Worm (Caenorhabditis elegans): ENCODE measurements around the gene alh-8.

The alh-8 gene

ce11 chrII:11748494-11748893 is 19.6 kb downstream of the alh-8 start, which contains the start of the genes F44E5.17 and gpb-1:
Gene F44E5.17 (minus strand): TSS chrII:11748594.
Gene gpb-1 (minus strand): TSS chrII:11748611.
- TF ChIP-seq efl-1 (optimal IDR thresholded peaks at IDR 0.05) (no peak), efl-1 (GFP tag; optimal IDR thresholded peaks at IDR 0.05 in 1 of 2) (peak in 1 of 2 experiments; percentile 27), blmp-1 (tag; optimal IDR thresholded peaks at IDR 0.05) (peak; percentile 46), grh-1 (GFP tag; IDR thresholded peaks at IDR 0.05) (no peak), nhr-237 (tag; optimal IDR thresholded peaks at IDR 0.05) (no peak)

ce11 chrII:11749490-11750172 is 20.8 kb downstream of the alh-8 start:
- TF ChIP-seq pax-3 (tag; optimal IDR thresholded peaks at IDR 0.05) (peak; percentile 59), ztf-11 (tag; optimal IDR thresholded peaks at IDR 0.05) (peak in 1 of 2 experiments; percentile 78), ceh-8 (GFP tag; optimal IDR thresholded peaks at IDR 0.05) (peak; percentile 56), efl-3 (GFP tag; optimal IDR thresholded peaks at IDR 0.05) (no peak), nhr-77 (tag; optimal IDR thresholded peaks at IDR 0.05) (peak; percentile 89), nhr-84 (tag; optimal IDR thresholded peaks at IDR 0.05) (no peak), dsc-1 (tag; optimal IDR thresholded peaks at IDR 0.05) (peak; percentile 70), ceh-90 (tag; optimal IDR thresholded peaks at IDR 0.05) (no peak), blmp-1 (tag; optimal IDR thresholded peaks at IDR 0.05) (peak; percentile 38), grh-1 (GFP tag; IDR thresholded peaks at IDR 0.05) (no peak), nhr-85 (tag) (peak; percentile 82), hpl-2 (GFP tag; optimal IDR thresholded peaks at IDR 0.05) (no peak), ceh-88 (GFP tag; IDR thresholded peaks at IDR 0.05) (peak; percentile 63; the same call in 1 of the 2 replicates), ztf-4 (tag; optimal IDR thresholded peaks at IDR 0.05) (peak; percentile 92), nhr-47 (tag; optimal IDR thresholded peaks at IDR 0.05) (peak; percentile 90), sup-37 (GFP tag; optimal IDR thresholded peaks at IDR 0.05) (no peak), elt-2 (tag; optimal IDR thresholded peaks at IDR 0.05) (peak; percentile 53), egl-27 (tag; optimal IDR thresholded peaks at IDR 0.05) (peak; percentile 49 to 64), nhr-90 (tag; optimal IDR thresholded peaks at IDR 0.05; ENCODE audit: poor library complexity) (peak; percentile 56), jun-1 (tag; optimal IDR thresholded peaks at IDR 0.05) (peak; percentile 69), efl-1 (optimal IDR thresholded peaks at IDR 0.05) (peak; percentile 64 to 80), efl-1 (GFP tag; optimal IDR thresholded peaks at IDR 0.05 in 1 of 2) (peak; percentile 8 to 94), lin-35 (GFP tag; optimal IDR thresholded peaks at IDR 0.05) (peak; percentile 54 to 59), zag-1 (tag; optimal IDR thresholded peaks at IDR 0.05) (no peak), pqm-1 (tag; optimal IDR thresholded peaks at IDR 0.05) (no peak), fkh-4 (tag; optimal IDR thresholded peaks at IDR 0.05; ENCODE audit: borderline replicate concordance) (peak; percentile 19), hlh-4 (tag; optimal IDR thresholded peaks at IDR 0.05) (no peak), ceh-63 (GFP tag; optimal IDR thresholded peaks at IDR 0.05) (no peak), unc-62 (GFP tag; optimal IDR thresholded peaks at IDR 0.05) (no peak), mef-2 (tag; optimal IDR thresholded peaks at IDR 0.05) (peak; percentile 6), egl-13 (tag; optimal IDR thresholded peaks at IDR 0.05) (peak; percentile 78), aha-1 (tag; optimal IDR thresholded peaks at IDR 0.05) (no peak), sptf-1 (tag; optimal IDR thresholded peaks at IDR 0.05) (no peak), snpc-4 (tag; optimal IDR thresholded peaks at IDR 0.05) (peak; percentile 53), fkh-8 (tag; optimal IDR thresholded peaks at IDR 0.05) (peak; percentile 91), lin-13 (GFP tag; optimal IDR thresholded peaks at IDR 0.05) (peak; percentile 59), mdl-1 (tag; optimal IDR thresholded peaks at IDR 0.05) (peak in 1 of 2 experiments; percentile 54), lsy-2 (tag; optimal IDR thresholded peaks at IDR 0.05) (peak; percentile 73 to 80), hlh-17 (GFP tag; optimal IDR thresholded peaks at IDR 0.05; ENCODE audit: borderline replicate concordance) (no peak), irx-1 (tag; optimal IDR thresholded peaks at IDR 0.05) (peak; percentile 86), rnt-1 (tag; optimal IDR thresholded peaks at IDR 0.05) (peak; percentile 45), nhr-19 (GFP tag; conservative IDR thresholded peaks at IDR 0.05) (peak; percentile 67; the same call in 1 of the 2 replicates), ama-1 (optimal IDR thresholded peaks at IDR 0.05) (peak; percentile 39), dpl-1 (GFP tag; optimal IDR thresholded peaks at IDR 0.05) (peak; percentile 17 to 41 (median 40)), alr-1 (tag; optimal IDR thresholded peaks at IDR 0.05; ENCODE audit: borderline replicate concordance) (no peak), Y116A8C.19 (tag; optimal IDR thresholded peaks at IDR 0.05; ENCODE audit: borderline replicate concordance) (no peak), unc-30 (tag; optimal IDR thresholded peaks at IDR 0.05) (no peak), nhr-28 (tag; optimal IDR thresholded peaks at IDR 0.05) (no peak)
